Worm (Caenorhabditis elegans): ENCODE measurements around the gene pals-34.

Gene pals-34

ce11 chrV:7980993-7981595 is 24.8 kb upstream of the pals-34 start, which contains the start of gene F26D11.1:
Gene F26D11.1, plus strand, starts transcription at chrV:7981545.
- no peak for TF ChIP-seq ztf-1 (GFP tag; conservative IDR thresholded peaks at IDR 0.05)
- TF ChIP-seq sma-3 (GFP tag; optimal IDR thresholded peaks at IDR 0.05) = no peak
- TF ChIP-seq sem-4 (tag; optimal IDR thresholded peaks at IDR 0.05) = no peak
- no peak for TF ChIP-seq mbf-1 (tag; optimal IDR thresholded peaks at IDR 0.05)
- no peak for TF ChIP-seq unc-55 (GFP tag; optimal IDR thresholded peaks at IDR 0.05)

- no peak for TF ChIP-seq elt-3 (tag; optimal IDR thresholded peaks at IDR 0.05)
- no peak for TF ChIP-seq ceh-16 (tag; optimal IDR thresholded peaks at IDR 0.05)
- TF ChIP-seq ceh-82 (tag; optimal IDR thresholded peaks at IDR 0.05) = no peak
- peak; percentile 11 for TF ChIP-seq Y55F3AM.14 (GFP tag; optimal IDR thresholded peaks at IDR 0.05)
- TF ChIP-seq unc-55 (GFP tag; optimal IDR thresholded peaks at IDR 0.05) = peak; percentile 83
- no peak for TF ChIP-seq elt-1 (tag; optimal IDR thresholded peaks at IDR 0.05)
- TF ChIP-seq alr-1 (tag; optimal IDR thresholded peaks at IDR 0.05) = no peak
- TF ChIP-seq zag-1 (tag; optimal IDR thresholded peaks at IDR 0.05) = peak; percentile 61
- peak; percentile 62 for TF ChIP-seq C34F6.9 (tag; optimal IDR thresholded peaks at IDR 0.05)
- TF ChIP-seq nhr-23 (tag; optimal IDR thresholded peaks at IDR 0.05) = no peak
- peak; percentile 28 for TF ChIP-seq nhr-129 (tag; optimal IDR thresholded peaks at IDR 0.05)
- no peak for TF ChIP-seq gmeb-1 (tag; optimal IDR thresholded peaks at IDR 0.05)
- peak in 1 of 2 experiments; percentile 56 for TF ChIP-seq lsy-2 (tag; optimal IDR thresholded peaks at IDR 0.05)
- TF ChIP-seq crh-2 (tag; optimal IDR thresholded peaks at IDR 0.05) = peak; percentile 11
- TF ChIP-seq mab-5 (tag; optimal IDR thresholded peaks at IDR 0.05) = no peak
- no peak for TF ChIP-seq peb-1 (tag; optimal IDR thresholded peaks at IDR 0.05)
- peak; percentile 26 for TF ChIP-seq snpc-4 (tag; optimal IDR thresholded peaks at IDR 0.05)
- peak; percentile 14 for TF ChIP-seq F13H6.1 (tag; optimal IDR thresholded peaks at IDR 0.05)
- peak in 1 of 2 experiments; percentile 67 for TF ChIP-seq mdl-1 (tag; optimal IDR thresholded peaks at IDR 0.05)
- TF ChIP-seq egl-27 (tag; optimal IDR thresholded peaks at IDR 0.05) = peak; percentile 32
- TF ChIP-seq sma-9 (GFP tag; optimal IDR thresholded peaks at IDR 0.05) = peak; percentile 19
- TF ChIP-seq sma-9 (tag; optimal IDR thresholded peaks at IDR 0.05) = no peak
- no peak for TF ChIP-seq ztf-11 (tag; optimal IDR thresholded peaks at IDR 0.05)
- TF ChIP-seq lin-11 (tag; optimal IDR thresholded peaks at IDR 0.05) = no peak
Observed at ce11 chrV:7980370-7980987, 24.2 kb upstream of the pals-34 start.

ce11 chrV:7978798-7979197 is 22.5 kb upstream of the pals-34 start:
- TF ChIP-seq mdl-1 (tag; optimal IDR thresholded peaks at IDR 0.05) (no peak), blmp-1 (tag; optimal IDR thresholded peaks at IDR 0.05; ENCODE audit: insufficient read depth) (no peak), lin-11 (tag; optimal IDR thresholded peaks at IDR 0.05) (no peak), ceh-82 (tag; optimal IDR thresholded peaks at IDR 0.05) (no peak), nhr-10 (tag; optimal IDR thresholded peaks at IDR 0.05) (no peak), nhr-21 (tag; optimal IDR thresholded peaks at IDR 0.05) (no peak), fos-1 (tag; optimal IDR thresholded peaks at IDR 0.05) (peak; percentile 67), Y55F3AM.14 (GFP tag; optimal IDR thresholded peaks at IDR 0.05) (no peak), sem-4 (tag; optimal IDR thresholded peaks at IDR 0.05) (no peak), nhr-12 (tag; optimal IDR thresholded peaks at IDR 0.05) (no peak), nhr-25 (tag; optimal IDR thresholded peaks at IDR 0.05) (peak; percentile 78), unc-39 (tag; optimal IDR thresholded peaks at IDR 0.05) (no peak), nhr-129 (tag; optimal IDR thresholded peaks at IDR 0.05) (peak; percentile 83), nhr-77 (tag; optimal IDR thresholded peaks at IDR 0.05) (no peak), gmeb-1 (tag; optimal IDR thresholded peaks at IDR 0.05) (peak; percentile 22), zag-1 (tag; optimal IDR thresholded peaks at IDR 0.05) (no peak), R02D3.7 (tag; optimal IDR thresholded peaks at IDR 0.05) (no peak), elt-1 (tag; optimal IDR thresholded peaks at IDR 0.05) (no peak), lin-13 (GFP tag; optimal IDR thresholded peaks at IDR 0.05) (no peak), elt-3 (tag; optimal IDR thresholded peaks at IDR 0.05) (no peak), nhr-6 (tag; optimal IDR thresholded peaks at IDR 0.05) (no peak), unc-62 (GFP tag; optimal IDR thresholded peaks at IDR 0.05) (no peak), nhr-237 (tag; optimal IDR thresholded peaks at IDR 0.05) (no peak), nhr-23 (tag; optimal IDR thresholded peaks at IDR 0.05) (no peak), lin-39 (tag; optimal IDR thresholded peaks at IDR 0.05) (no peak), alr-1 (tag; optimal IDR thresholded peaks at IDR 0.05) (no peak), lsy-2 (tag; optimal IDR thresholded peaks at IDR 0.05) (peak; percentile 5 to 46), nhr-11 (tag; optimal IDR thresholded peaks at IDR 0.05) (no peak), egl-27 (tag; optimal IDR thresholded peaks at IDR 0.05) (no peak), peb-1 (tag; optimal IDR thresholded peaks at IDR 0.05) (peak; percentile 36), sma-3 (GFP tag; optimal IDR thresholded peaks at IDR 0.05) (peak; percentile 9), aly-2 (tag; optimal IDR thresholded peaks at IDR 0.05) (no peak), mbf-1 (tag; optimal IDR thresholded peaks at IDR 0.05) (no peak), C34F6.9 (tag; optimal IDR thresholded peaks at IDR 0.05) (no peak), ztf-1 (GFP tag; conservative IDR thresholded peaks at IDR 0.05) (no peak), ZK546.5 (tag; optimal IDR thresholded peaks at IDR 0.05) (no peak), skn-1 (tag; optimal IDR thresholded peaks at IDR 0.05) (no peak), crh-2 (tag; optimal IDR thresholded peaks at IDR 0.05) (no peak), mab-5 (tag; optimal IDR thresholded peaks at IDR 0.05) (no peak), ama-1 (optimal IDR thresholded peaks at IDR 0.05) (no peak), snpc-4 (tag; optimal IDR thresholded peaks at IDR 0.05) (no peak)
